Worm (Caenorhabditis elegans) whole organism, L4 larva: ENCODE measurements around the gene Y53C12A.8.

ENCODE experiments used
- D1046.2 ChIP-seq: fragments of 200-800 bp; sonication (Bioruptor generic); IDR thresholded peaks from 2 replicates; pipeline ENCODE4 v1.3.6; 2022; ENCODE audit warnings: missing genetic modification characterization, missing compliant biosample characterization
- F26F4.8 ChIP-seq: fragments of 200-800 bp; sonication (Bioruptor generic); conservative IDR thresholded peaks from 2 replicates; pipeline ENCODE4 v1.3.6; 2022; ENCODE audit warnings: missing genetic modification characterization, missing compliant biosample characterization
- F37D6.2 ChIP-seq: sonication (generic microtip); optimal IDR thresholded peaks from 2 replicates; lab custom pipeline; 2016; ENCODE audit warnings: mild to moderate bottlenecking, missing genetic modification characterization, missing compliant biosample characterization
- F44E2.7 ChIP-seq: fragments of 200-800 bp; sonication (Bioruptor generic); IDR thresholded peaks from 2 replicates; pipeline ENCODE4 v2.1.2; 2022; ENCODE audit warnings: missing genetic modification characterization, missing compliant biosample characterization
- F49E8.2 ChIP-seq: sonication (generic microtip); optimal IDR thresholded peaks from 2 replicates; lab custom pipeline; 2016; ENCODE audit warnings: missing compliant biosample characterization, mild to moderate bottlenecking, missing genetic modification characterization, borderline replicate concordance
- Y48G9A.11 ChIP-seq: fragments of 200-800 bp; sonication (Bioruptor generic); IDR thresholded peaks from 2 replicates; pipeline ENCODE4 v1.3.6; 2022; ENCODE audit warnings: missing genetic modification reagents, missing genetic modification characterization, missing compliant biosample characterization
- Y75B8A.6 ChIP-seq: fragments of 200-800 bp; sonication (Bioruptor generic); IDR thresholded peaks from 2 replicates; pipeline ENCODE4 v1.3.6; 2022; ENCODE audit warnings: missing genetic modification reagents, missing genetic modification characterization, missing compliant biosample characterization
- aha-1 ChIP-seq: fragments of 150-350 bp; peaks from one replicate; lab custom pipeline; 2014; ENCODE audit warnings: missing biosample characterization, missing genetic modification characterization
- arid-1 ChIP-seq: fragments of 200-800 bp; sonication (Bioruptor generic); conservative IDR thresholded peaks from 2 replicates; pipeline ENCODE4 v1.3.6; 2022; ENCODE audit warnings: missing genetic modification reagents, missing genetic modification characterization, missing compliant biosample characterization
- attf-4 ChIP-seq: sonication (generic microtip); optimal IDR thresholded peaks from 3 replicates; lab custom pipeline; 2017; ENCODE audit warnings: missing biosample characterization, missing genetic modification characterization
- ceh-32 ChIP-seq: sonication (generic microtip); optimal IDR thresholded peaks from 2 replicates; lab custom pipeline; 2016; ENCODE audit warnings: mild to moderate bottlenecking, missing genetic modification characterization, missing compliant biosample characterization; ENCODE audit not compliant: poor library complexity
- daf-16 ChIP-seq, 3 experiments: sonication (generic microtip); optimal IDR thresholded peaks; 2 replicates each; lab custom pipeline; 2016 to 2017; ENCODE audit warnings: missing genetic modification characterization in 3 of 3, missing genetic modification reagents in 3 of 3, mild to moderate bottlenecking in 2 of 3, missing compliant biosample characterization in 2 of 3, missing biosample characterization in 1 of 3, moderate library complexity in 1 of 3
- daf-19 ChIP-seq: fragments of 200-800 bp; sonication (Bioruptor generic); conservative IDR thresholded peaks from 2 replicates; pipeline ENCODE4 v1.3.6; 2022; ENCODE audit warnings: missing genetic modification characterization, missing compliant biosample characterization
- dmd-6 ChIP-seq: fragments of 200-800 bp; sonication (Bioruptor generic); IDR thresholded peaks from 2 replicates; pipeline ENCODE4 v1.3.6; 2022; ENCODE audit warnings: missing genetic modification reagents, missing genetic modification characterization, missing compliant biosample characterization
- dmd-8 ChIP-seq: fragments of 200-800 bp; sonication (Bioruptor generic); IDR thresholded peaks from 2 replicates; pipeline ENCODE4 v1.3.6; 2022; ENCODE audit warnings: missing genetic modification characterization, missing compliant biosample characterization
- dpl-1 ChIP-seq: fragments of 150-350 bp; optimal IDR thresholded peaks from 2 replicates; lab custom pipeline; 2014; ENCODE audit warnings: missing biosample characterization, missing genetic modification reagents, missing genetic modification characterization
- dve-1 ChIP-seq: sonication (generic microtip); optimal IDR thresholded peaks from 2 replicates; lab custom pipeline; 2017; ENCODE audit warnings: antibody characterized with exemption, mild to moderate bottlenecking, missing genetic modification characterization, missing compliant biosample characterization; ENCODE audit not compliant: insufficient read depth
- fkh-10 ChIP-seq: fragments of 150-350 bp; optimal IDR thresholded peaks from 2 replicates; lab custom pipeline; 2014; ENCODE audit warnings: missing biosample characterization, missing genetic modification reagents, missing genetic modification characterization
- hif-1 ChIP-seq, 2 experiments: sonication (generic microtip); optimal IDR thresholded peaks; 2 replicates each; lab custom pipeline; 2016 to 2017; ENCODE audit warnings: missing compliant biosample characterization in 2 of 2, missing genetic modification characterization in 2 of 2, missing genetic modification reagents in 2 of 2, missing genotype in 2 of 2, mild to moderate bottlenecking in 1 of 2
- hlh-11 ChIP-seq: fragments of 200-800 bp; sonication (Bioruptor generic); optimal IDR thresholded peaks from 2 replicates; lab custom pipeline; 2018; ENCODE audit warnings: mild to moderate bottlenecking, missing genetic modification characterization, missing compliant biosample characterization
- hmg-1.1 ChIP-seq: fragments of 200-800 bp; sonication (Bioruptor generic); IDR thresholded peaks from 2 replicates; pipeline ENCODE4 v1.3.6; 2022; ENCODE audit warnings: missing genetic modification reagents, missing genetic modification characterization, missing compliant biosample characterization
- jun-1 ChIP-seq: fragments of 150-350 bp; optimal IDR thresholded peaks from 2 replicates; lab custom pipeline; 2014; ENCODE audit warnings: missing biosample characterization, missing genetic modification reagents, missing genetic modification characterization
- lim-7 ChIP-seq: fragments of 200-800 bp; sonication (Bioruptor generic); IDR thresholded peaks from 2 replicates; pipeline ENCODE4 v1.3.6; 2022; ENCODE audit warnings: missing genetic modification characterization, missing compliant biosample characterization
- lin-1 ChIP-seq: fragments of 200-800 bp; sonication (Bioruptor generic); IDR thresholded peaks from 2 replicates; pipeline ENCODE4 v1.3.6; 2022; ENCODE audit warnings: missing genetic modification reagents, missing genetic modification characterization, missing compliant biosample characterization
- lin-13 ChIP-seq: fragments of 150-350 bp; optimal IDR thresholded peaks from 2 replicates; lab custom pipeline; 2014; ENCODE audit warnings: missing biosample characterization, missing genetic modification reagents, missing genetic modification characterization
- lin-38 ChIP-seq: fragments of 200-800 bp; sonication (Bioruptor generic); IDR thresholded peaks from 2 replicates; pipeline ENCODE4 v1.3.6; 2022; ENCODE audit warnings: missing genetic modification reagents, missing genetic modification characterization, missing compliant biosample characterization
- lin-39 ChIP-seq: fragments of 150-350 bp; optimal IDR thresholded peaks from 2 replicates; lab custom pipeline; 2014; ENCODE audit warnings: missing biosample characterization, missing genetic modification reagents, missing genetic modification characterization
- lsy-2 ChIP-seq, 2 experiments: fragments of 150-350 bp in 1 of 2; sonication (generic microtip) in 1 of 2; optimal IDR thresholded peaks; 2 replicates each; lab custom pipeline; 2014 to 2017; ENCODE audit warnings: missing biosample characterization in 2 of 2, missing genetic modification characterization in 2 of 2
- mdl-1 ChIP-seq, 2 experiments: fragments of 150-350 bp in 1 of 2; sonication (generic microtip) in 1 of 2; optimal IDR thresholded peaks; 2 replicates each; lab custom pipeline; 2014 to 2017; ENCODE audit warnings: missing biosample characterization in 2 of 2, missing genetic modification characterization in 2 of 2
- mdt-29 ChIP-seq: fragments of 200-800 bp; sonication (Bioruptor generic); IDR thresholded peaks from 2 replicates; pipeline ENCODE4 v1.3.6; 2022; ENCODE audit warnings: missing genetic modification reagents, missing genetic modification characterization, missing compliant biosample characterization
- mep-1 ChIP-seq: fragments of 150-350 bp; sonication (generic microtip); optimal IDR thresholded peaks from 3 replicates; lab custom pipeline; 2014; ENCODE audit warnings: missing biosample characterization, missing genetic modification characterization
- mes-2 ChIP-seq: sonication (generic microtip); optimal IDR thresholded peaks from 2 replicates; lab custom pipeline; 2016; ENCODE audit warnings: missing genotype, mild to moderate bottlenecking, missing genetic modification characterization, missing compliant biosample characterization; ENCODE audit not compliant: poor library complexity, severe bottlenecking
- nhr-10 ChIP-seq: fragments of 150-350 bp; optimal IDR thresholded peaks from 2 replicates; lab custom pipeline; 2014; ENCODE audit warnings: missing biosample characterization, missing genetic modification characterization
- nhr-28 ChIP-seq: fragments of 150-350 bp; optimal IDR thresholded peaks from 2 replicates; lab custom pipeline; 2014; ENCODE audit warnings: missing biosample characterization, missing genetic modification characterization
- nhr-42 ChIP-seq: fragments of 200-800 bp; sonication (Bioruptor generic); IDR thresholded peaks from 2 replicates; pipeline ENCODE4 v1.3.6; 2022; ENCODE audit warnings: missing genetic modification characterization, missing compliant biosample characterization
- nhr-76 ChIP-seq: fragments of 150-350 bp; optimal IDR thresholded peaks from 2 replicates; lab custom pipeline; 2014; ENCODE audit warnings: missing biosample characterization, missing genetic modification characterization
- nhr-77 ChIP-seq: fragments of 150-350 bp; optimal IDR thresholded peaks from 2 replicates; lab custom pipeline; 2014; ENCODE audit warnings: missing biosample characterization, missing genetic modification characterization
- pqm-1 ChIP-seq: sonication (generic microtip); optimal IDR thresholded peaks from 2 replicates; lab custom pipeline; 2017; ENCODE audit warnings: missing biosample characterization, missing genetic modification characterization
- saeg-2 ChIP-seq: fragments of 200-800 bp; sonication (Bioruptor generic); IDR thresholded peaks from 2 replicates; pipeline ENCODE4 v1.3.6; 2022; ENCODE audit warnings: missing genetic modification reagents, missing genetic modification characterization, missing compliant biosample characterization
- sdz-12 ChIP-seq: fragments of 200-800 bp; sonication (Bioruptor generic); optimal IDR thresholded peaks from 2 replicates; lab custom pipeline; 2018; ENCODE audit warnings: mild to moderate bottlenecking, missing genetic modification characterization, missing compliant biosample characterization
- snpc-1.2 ChIP-seq: fragments of 200-800 bp; sonication (Bioruptor generic); IDR thresholded peaks from 2 replicates; pipeline ENCODE4 v1.3.6; 2022; ENCODE audit warnings: missing genetic modification reagents, missing genetic modification characterization, missing compliant biosample characterization
- spr-1 ChIP-seq: sonication (generic microtip); optimal IDR thresholded peaks from 2 replicates; lab custom pipeline; 2016; ENCODE audit warnings: mild to moderate bottlenecking, missing genetic modification characterization, missing compliant biosample characterization
- unc-62 ChIP-seq, 3 experiments: fragments of 150-350 bp in 1 of 3; sonication (generic microtip); optimal IDR thresholded peaks in 2 of 3; peaks in 1 of 3; 1 replicate in 1 of 3; 2 replicates in 2 of 3; lab custom pipeline; 2014 to 2017; ENCODE audit warnings: missing biosample characterization in 3 of 3, missing genetic modification characterization in 3 of 3, missing genetic modification reagents in 3 of 3, missing genotype in 1 of 3
- ztf-11 ChIP-seq: fragments of 150-350 bp; optimal IDR thresholded peaks from 2 replicates; lab custom pipeline; 2014; ENCODE audit warnings: missing biosample characterization, missing genetic modification characterization
- ztf-7 ChIP-seq: fragments of 150-350 bp; optimal IDR thresholded peaks from 2 replicates; lab custom pipeline; 2014; ENCODE audit warnings: missing biosample characterization, missing genetic modification characterization

Gene Y53C12A.8

DNA sequence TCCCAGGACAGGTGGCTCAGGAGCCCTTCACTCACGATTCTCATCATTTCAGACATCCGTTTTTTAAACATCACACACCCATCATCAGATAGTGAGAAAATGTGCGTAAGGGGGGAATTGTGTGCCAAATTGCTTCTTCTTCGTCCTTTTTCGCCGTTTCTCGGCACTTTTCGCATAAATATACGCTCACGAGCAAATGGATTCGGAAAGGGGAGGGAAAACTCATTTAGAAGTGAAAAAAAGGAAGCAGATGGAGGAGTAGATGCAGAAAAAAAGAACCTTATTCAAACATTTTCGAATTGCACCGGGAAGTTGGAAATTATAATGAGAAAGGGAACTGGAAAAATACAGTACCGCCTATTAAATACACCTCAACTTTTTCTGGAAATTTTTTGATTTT is 18.2 kb downstream of the Y53C12A.8 start:
- TF ChIP-seq hif-1 (tag; optimal IDR thresholded peaks at IDR 0.05; lab: Kevin White, UChicago) (no peak), fkh-10 (GFP tag; lab: Kevin White, UChicago) (peak; percentile 18)

DNA sequence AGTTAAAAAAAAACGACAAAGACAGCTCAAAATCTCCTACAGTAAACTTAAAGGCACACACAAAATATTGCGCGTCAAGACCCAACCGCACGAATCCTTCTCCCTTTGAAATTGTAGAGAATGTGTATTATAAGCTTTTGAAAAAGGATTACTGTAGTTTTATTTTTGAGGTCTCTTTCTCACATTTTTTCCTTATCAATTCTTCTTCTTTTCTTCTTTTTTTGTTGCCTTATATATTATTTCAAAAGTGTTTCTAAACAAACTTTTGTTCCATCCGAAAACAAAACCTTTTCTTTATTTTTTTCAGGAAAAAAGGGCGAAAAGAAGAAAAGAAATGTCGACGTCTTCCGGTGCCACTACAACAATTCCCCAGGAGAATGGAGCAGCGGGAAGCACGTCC is 19.8 kb downstream of the Y53C12A.8 start, which contains the start of gene ZK1320.13:
Gene ZK1320.13 (plus strand): TSS at position 301 of the 400 bp plus-strand sequence.
- TF ChIP-seq snpc-1.2 (GFP tag; lab: Robert Waterston, UW): no peak
- TF ChIP-seq nhr-28: no peak
- no peak for TF ChIP-seq arid-1
- TF ChIP-seq lim-7 (GFP tag; lab: Robert Waterston, UW): no peak
- TF ChIP-seq mdt-29 (GFP tag; lab: Robert Waterston, UW): no peak
- no peak for TF ChIP-seq daf-19 (GFP tag; lab: Robert Waterston, UW)
- no peak for TF ChIP-seq F37D6.2 (tag; lab: Kevin White, UChicago)
- no peak for TF ChIP-seq mdl-1 (tag; optimal IDR thresholded peaks at IDR 0.05; lab: Kevin White, UChicago)
- no peak for TF ChIP-seq jun-1 (tag; lab: Kevin White, UChicago)
- TF ChIP-seq nhr-77: no peak
- TF ChIP-seq sdz-12 (GFP tag; lab: Kevin White, UChicago): no peak
- no peak for TF ChIP-seq daf-16 (GFP tag; optimal IDR thresholded peaks at IDR 0.05; lab: Kevin White, UChicago)
- no peak for TF ChIP-seq daf-16 (tag; optimal IDR thresholded peaks at IDR 0.05; lab: Kevin White, UChicago)
- no peak for TF ChIP-seq saeg-2 (GFP tag; lab: Robert Waterston, UW)
- TF ChIP-seq dmd-6 (GFP tag; lab: Robert Waterston, UW): no peak
- no peak for TF ChIP-seq F26F4.8 (GFP tag; lab: Robert Waterston, UW)
- TF ChIP-seq lin-38: no peak
- TF ChIP-seq F49E8.2: no peak
- TF ChIP-seq mes-2 (tag; lab: Kevin White, UChicago): no peak
- no peak for TF ChIP-seq dmd-8 (GFP tag; lab: Robert Waterston, UW)

DNA sequence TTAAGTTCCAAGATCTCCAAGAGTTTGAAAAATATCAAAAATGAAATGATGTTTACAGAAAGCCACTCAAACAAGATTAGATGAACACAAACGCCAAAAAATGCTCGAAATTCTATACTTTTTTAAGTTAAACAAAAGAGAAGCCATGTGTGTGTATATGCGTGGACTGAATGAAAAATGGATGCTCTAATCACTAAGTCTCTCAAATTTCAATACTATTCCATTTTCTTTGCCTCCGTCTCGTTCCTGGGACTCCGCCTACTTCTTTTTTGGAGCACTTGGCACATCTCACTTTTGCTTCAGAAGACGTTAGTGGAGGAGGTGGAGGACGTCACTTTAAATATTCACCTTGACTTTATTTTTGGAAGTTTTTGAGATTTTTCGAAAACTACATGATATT is 20.4 kb downstream of the Y53C12A.8 start:
- no peak for TF ChIP-seq D1046.2
- no peak for TF ChIP-seq nhr-76
- no peak for TF ChIP-seq spr-1 (tag; lab: Kevin White, UChicago)
- no peak for TF ChIP-seq pqm-1 (tag; lab: Kevin White, UChicago)
- 0 out of 2 replicates have a peak, but pooled peaks have one; percentile 28 for TF ChIP-seq hmg-1.1
- TF ChIP-seq aha-1 (tag; lab: Kevin White, UChicago): peak; percentile 7
- TF ChIP-seq mep-1 (tag; lab: Kevin White, UChicago): no peak
- peak in 1 of 2 experiments; percentile 5 for TF ChIP-seq lsy-2 (tag; optimal IDR thresholded peaks at IDR 0.05; lab: Kevin White, UChicago)

DNA sequence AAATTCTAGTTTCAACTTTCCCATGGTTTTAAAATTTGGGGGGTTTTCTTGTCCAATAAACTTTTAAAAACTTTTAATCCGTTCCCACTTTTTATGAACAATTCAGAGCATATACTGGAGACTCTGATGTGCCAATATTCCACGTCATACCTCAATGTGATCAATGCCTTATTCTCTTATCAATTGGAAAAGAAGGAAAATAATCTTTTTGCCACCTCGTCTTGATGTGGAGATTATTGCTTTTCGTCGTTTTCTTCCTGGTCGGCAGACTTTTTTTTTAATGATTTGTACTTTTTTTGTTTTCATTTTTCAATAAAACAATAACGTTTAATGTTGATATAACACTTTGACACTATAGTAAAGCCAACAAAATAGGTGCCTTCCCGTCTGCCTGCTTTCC is 22.8 kb downstream of the Y53C12A.8 start:
- TF ChIP-seq dpl-1 (GFP tag; lab: Kevin White, UChicago) (no peak), Y75B8A.6 (no peak), attf-4 (tag; lab: Kevin White, UChicago) (no peak), jun-1 (tag; lab: Kevin White, UChicago) (no peak), nhr-28 (peak; percentile 5), dve-1 (tag; lab: Kevin White, UChicago) (peak; percentile 56), unc-62 (GFP tag; optimal IDR thresholded peaks at IDR 0.05 in 1 of 2; lab: Kevin White, UChicago) (no peak), unc-62 (tag; optimal IDR thresholded peaks at IDR 0.05; lab: Kevin White, UChicago) (no peak), lsy-2 (tag; optimal IDR thresholded peaks at IDR 0.05; lab: Kevin White, UChicago) (peak in 1 of 2 experiments; percentile 21), nhr-10 (tag; lab: Kevin White, UChicago) (no peak), lin-39 (tag; lab: Kevin White, UChicago) (no peak), hlh-11 (tag; lab: Kevin White, UChicago) (no peak), ztf-11 (tag; lab: Kevin White, UChicago) (no peak), nhr-77 (peak; percentile 7), Y48G9A.11 (GFP tag; lab: Robert Waterston, UW) (no peak), arid-1 (no peak), pqm-1 (tag; lab: Kevin White, UChicago) (peak; percentile 90), F44E2.7 (GFP tag; lab: Robert Waterston, UW) (no peak), lin-1 (GFP tag; lab: Robert Waterston, UW) (no peak), spr-1 (tag; lab: Kevin White, UChicago) (no peak), nhr-42 (GFP tag; lab: Robert Waterston, UW) (no peak), dmd-6 (GFP tag; lab: Robert Waterston, UW) (peak; percentile 19; the same call in 1 of the 2 replicates), daf-16 (GFP tag; optimal IDR thresholded peaks at IDR 0.05; lab: Kevin White, UChicago) (no peak), daf-16 (tag; optimal IDR thresholded peaks at IDR 0.05; lab: Kevin White, UChicago) (peak; percentile 24), lin-13 (GFP tag; lab: Kevin White, UChicago) (no peak), ceh-32 (tag; lab: Kevin White, UChicago) (no peak), ztf-7 (no peak)
